Fruit fly (Drosophila melanogaster): ENCODE results near the gene MKP-4.

MKP-4 gene

DNA sequence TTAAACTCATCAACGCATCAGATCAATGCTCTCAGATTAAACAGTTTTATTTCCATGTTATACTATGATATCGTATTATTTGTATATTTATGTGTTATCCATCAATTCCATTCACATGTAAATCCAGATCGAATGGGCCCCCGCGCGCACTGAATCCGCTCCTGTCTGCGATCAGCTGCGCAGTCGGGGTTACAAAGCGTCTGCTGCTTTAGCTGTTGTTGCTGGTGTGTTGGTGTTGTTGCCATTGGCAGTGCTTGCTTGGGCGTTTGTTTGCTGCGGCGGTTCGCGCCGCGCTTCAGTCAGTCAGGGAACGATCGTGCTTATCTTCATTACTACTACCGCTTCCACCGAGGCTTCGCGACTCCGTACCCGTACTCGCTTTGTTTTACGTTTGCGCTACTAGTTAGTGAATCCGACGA, 44.1 kb downstream of the MKP-4 start, which contains the start of gene Zw (continued):
- TF ChIP-seq maf-S (GFP tag; optimal IDR thresholded peaks at IDR 0.05) (no peak), CG10267 (tag; optimal IDR thresholded peaks at IDR 0.05) (no peak), Dip3 (GFP tag; optimal IDR thresholded peaks at IDR 0.05) (peak; percentile 56), CG2116 (GFP tag; optimal IDR thresholded peaks at IDR 0.05) (no peak), CG30403 (GFP tag; optimal IDR thresholded peaks at IDR 0.05) (peak; percentile 60), trh (GFP tag; optimal IDR thresholded peaks at IDR 0.05) (no peak), CG9932 (GFP tag; IDR thresholded peaks at IDR 0.05) (peak; percentile 88), twi (tag; optimal IDR thresholded peaks at IDR 0.05) (peak; percentile 36), CG4404 (GFP tag; IDR thresholded peaks at IDR 0.05) (peak; percentile 50), D19A (tag; optimal IDR thresholded peaks at IDR 0.05) (peak; percentile 46), Jarid2 (GFP tag; optimal IDR thresholded peaks at IDR 0.05) (no peak), CG9215 (GFP tag; IDR thresholded peaks at IDR 0.05) (peak; percentile 61), Nf-YC (tag; optimal IDR thresholded peaks at IDR 0.05) (peak; percentile 1), CG17359 (tag; optimal IDR thresholded peaks at IDR 0.05) (peak; percentile 31), CG14667 (GFP tag; IDR thresholded peaks at IDR 0.05) (peak; percentile 62), B-H2 (GFP tag; optimal IDR thresholded peaks at IDR 0.05) (peak; percentile 48), nerfin-1 (tag; optimal IDR thresholded peaks at IDR 0.05) (peak; percentile 5), hb (GFP tag; IDR thresholded peaks at IDR 0.05; ENCODE audit: partially characterized antibody) (no peak), CG12942 (GFP tag; optimal IDR thresholded peaks at IDR 0.05) (no peak), Lhr (GFP tag; optimal IDR thresholded peaks at IDR 0.05) (no peak), lilli (GFP tag; optimal IDR thresholded peaks at IDR 0.05) (peak; percentile 63), HmgD (GFP tag; optimal IDR thresholded peaks at IDR 0.05) (no peak), Usf (GFP tag; optimal IDR thresholded peaks at IDR 0.05) (peak; percentile 35), CG1647 (GFP tag; optimal IDR thresholded peaks at IDR 0.05) (peak; percentile 11), CG12155 (GFP tag; optimal IDR thresholded peaks at IDR 0.05) (peak; percentile 19)

DNA sequence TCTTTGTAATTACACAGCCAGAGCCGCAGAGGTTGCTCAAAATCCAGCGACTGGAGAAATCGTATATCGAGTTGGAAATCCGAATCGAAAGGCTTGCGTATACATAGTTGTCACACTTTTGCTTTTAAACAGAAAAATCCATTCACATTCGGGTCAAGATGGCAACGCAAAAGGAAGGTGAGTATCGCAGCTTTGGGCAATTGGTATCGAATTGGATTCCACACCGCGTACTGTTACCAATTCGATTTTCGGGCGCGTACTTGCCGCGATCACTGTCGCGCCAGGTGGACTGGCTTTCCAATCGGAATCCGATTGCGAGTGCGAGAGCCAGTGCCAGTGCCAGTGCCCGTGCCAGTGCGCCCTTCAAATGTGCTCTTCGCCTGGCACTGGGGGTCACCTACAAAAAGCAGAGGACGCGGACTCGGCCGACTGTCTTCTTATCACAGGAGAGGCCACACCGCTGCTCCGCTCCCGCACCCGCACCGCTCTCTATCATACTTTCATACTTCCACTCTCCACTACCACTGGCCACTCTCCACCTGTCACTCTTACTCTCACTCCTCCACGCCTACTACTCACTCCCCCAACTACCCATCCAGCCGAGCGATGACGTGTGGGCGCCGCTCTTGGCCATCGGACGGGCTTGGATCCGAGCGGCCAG, 44.7 kb downstream of the MKP-4 start:
- TF ChIP-seq Bdp1 (GFP tag; optimal IDR thresholded peaks at IDR 0.05): no peak
- peak; percentile 32 for TF ChIP-seq sug (tag; optimal IDR thresholded peaks at IDR 0.05)
- peak in 1 of 2 experiments; percentile 84 for TF ChIP-seq insv (GFP tag; optimal IDR thresholded peaks at IDR 0.05)
- TF ChIP-seq sqz (GFP tag; optimal IDR thresholded peaks at IDR 0.05): no peak
- TF ChIP-seq Blimp-1 (GFP tag; optimal IDR thresholded peaks at IDR 0.05): peak; percentile 68
- TF ChIP-seq Six4 (GFP tag; optimal IDR thresholded peaks at IDR 0.05): no peak
- peak; percentile 83 for TF ChIP-seq ERR (GFP tag; optimal IDR thresholded peaks at IDR 0.05)
- TF ChIP-seq CG1603 (tag; optimal IDR thresholded peaks at IDR 0.05): peak; percentile 81
- no peak for TF ChIP-seq CG5245 (GFP tag; optimal IDR thresholded peaks at IDR 0.05)
- no peak for TF ChIP-seq CG2202 (tag; optimal IDR thresholded peaks at IDR 0.05)
- TF ChIP-seq Med (GFP tag): peak; percentile 67
- 0 out of 3 replicates have a peak, but pooled peaks have one; percentile 50 for TF ChIP-seq z (GFP tag; IDR thresholded peaks at IDR 0.05)
- TF ChIP-seq Elba2 (GFP tag; optimal IDR thresholded peaks at IDR 0.05): peak; percentile 92
- no peak for TF ChIP-seq CG31365 (tag; optimal IDR thresholded peaks at IDR 0.05)
- TF ChIP-seq cwo (GFP tag; optimal IDR thresholded peaks at IDR 0.05): peak; percentile 50
- peak; percentile 46 to 50 for TF ChIP-seq Trl (optimal IDR thresholded peaks at IDR 0.05)
- TF ChIP-seq Trl (GFP tag; optimal IDR thresholded peaks at IDR 0.05): no peak
- TF ChIP-seq salm (tag; optimal IDR thresholded peaks at IDR 0.05): no peak
- TF ChIP-seq sens (GFP tag): peak; percentile 37
- TF ChIP-seq Hr78 (GFP tag; optimal IDR thresholded peaks at IDR 0.05): peak in 1 of 2 experiments; percentile 67
- no peak for TF ChIP-seq Usf (GFP tag; optimal IDR thresholded peaks at IDR 0.05)
- no peak for TF ChIP-seq zen2 (GFP tag; IDR thresholded peaks at IDR 0.05; ENCODE audit: partially characterized antibody)
- no peak for TF ChIP-seq Lpt (GFP tag; optimal IDR thresholded peaks at IDR 0.05)
- peak; percentile 80 for TF ChIP-seq CG8388 (GFP tag; optimal IDR thresholded peaks at IDR 0.05)
- peak; percentile 68 for TF ChIP-seq CG3995 (GFP tag; optimal IDR thresholded peaks at IDR 0.05)
- peak; percentile 77 for TF ChIP-seq crol (GFP tag; IDR thresholded peaks at IDR 0.05)
- no peak for TF ChIP-seq br (optimal IDR thresholded peaks at IDR 0.05)

Measured in whole organism, embryonic.